Worm (Caenorhabditis elegans) whole organism, late embryonic: ENCODE measurements around the gene C26B2.8.

Experiments used
- Y22D7AL.16 ChIP-seq: sonication (generic microtip); optimal IDR thresholded peaks from 2 replicates; lab custom pipeline; 2016; ENCODE audit warnings: missing genetic modification characterization, missing compliant biosample characterization
- ama-1 ChIP-seq: fragments of 150-350 bp; optimal IDR thresholded peaks from 2 replicates; lab custom pipeline; 2014
- dmd-4 ChIP-seq: sonication (generic microtip); optimal IDR thresholded peaks from 2 replicates; lab custom pipeline; 2016; ENCODE audit warnings: borderline replicate concordance, missing genetic modification characterization, missing compliant biosample characterization
- lin-11 ChIP-seq: fragments of 200-800 bp; sonication (Bioruptor generic); optimal IDR thresholded peaks from 2 replicates; lab custom pipeline; 2018; ENCODE audit warnings: mild to moderate bottlenecking, missing genetic modification characterization, missing compliant biosample characterization
- pha-4 ChIP-seq: fragments of 150-350 bp; optimal IDR thresholded peaks from 2 replicates; lab custom pipeline; 2018; ENCODE audit warnings: missing biosample characterization, missing genetic modification reagents, missing genetic modification characterization
- pqm-1 ChIP-seq: sonication (generic microtip); optimal IDR thresholded peaks from 2 replicates; lab custom pipeline; 2016; ENCODE audit warnings: missing genetic modification characterization, missing compliant biosample characterization
- sox-4 ChIP-seq: sonication (generic microtip); optimal IDR thresholded peaks from 2 replicates; lab custom pipeline; 2017; ENCODE audit warnings: mild to moderate bottlenecking, missing genetic modification characterization, inconsistent platforms, missing compliant biosample characterization
- syd-9 ChIP-seq: sonication (generic microtip); optimal IDR thresholded peaks from 2 replicates; lab custom pipeline; 2016; ENCODE audit warnings: mild to moderate bottlenecking, missing genetic modification characterization, moderate library complexity, missing compliant biosample characterization
- tbx-2 ChIP-seq: sonication (generic microtip); optimal IDR thresholded peaks from 2 replicates; lab custom pipeline; 2016; ENCODE audit warnings: missing genetic modification characterization, missing compliant biosample characterization

DNA sequence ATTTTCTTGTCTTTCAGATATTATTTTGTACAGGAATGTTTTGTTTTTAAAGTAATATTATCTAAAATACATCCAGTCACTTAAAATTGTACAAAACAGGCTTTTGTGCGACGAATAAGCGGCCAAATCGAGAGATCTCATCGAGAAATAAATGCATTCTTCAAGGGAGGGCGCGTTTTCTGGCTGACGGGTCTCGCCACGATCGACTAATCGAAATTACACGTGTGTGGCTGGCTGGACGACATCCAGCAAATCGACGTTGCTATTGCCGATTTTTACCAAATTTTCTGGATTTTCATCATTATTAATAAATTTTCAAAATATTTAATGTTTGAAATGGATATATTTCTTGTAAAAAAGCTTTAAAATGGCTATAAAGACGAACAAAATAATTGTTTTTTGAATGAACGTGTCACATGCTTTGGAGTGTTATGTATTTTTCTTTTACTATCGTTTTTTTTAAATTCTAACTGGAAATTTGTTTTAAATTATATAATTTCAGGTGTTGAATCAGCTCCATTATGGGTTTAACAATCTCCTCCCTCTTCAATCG lies 31.8 kb upstream of the C26B2.8 start, which contains the start of gene arf-5:
- TF ChIP-seq pqm-1 (tag; lab: Kevin White, UChicago) (no peak), Y22D7AL.16 (no peak), ama-1 (lab: Kevin White, UChicago) (no peak), pha-4 (tag; lab: Kevin White, UChicago) (no peak), lin-11 (tag; lab: Kevin White, UChicago) (no peak), tbx-2 (no peak), syd-9 (tag; lab: Kevin White, UChicago) (no peak), sox-4 (tag; lab: Kevin White, UChicago) (no peak), dmd-4 (tag; lab: Kevin White, UChicago) (no peak)
